Worm (Caenorhabditis elegans) whole organism, L4/young adult: ENCODE measurements around the gene Y54F10AR.2.
A peak's percentile ranks its signal among the peaks of the same experiment; 100 is the strongest.
"Not testable (repeated sequence)": the region's sequence is repeated elsewhere in the genome, so short reads cannot be mapped to it uniquely, and the experiment has no call there.

ENCODE experiments used
- W03F9.2 ChIP-seq: fragments of 150-350 bp; optimal IDR thresholded peaks from 2 replicates; lab custom pipeline; 2014; ENCODE audit warnings: missing biosample characterization, missing genetic modification characterization
- dao-5 ChIP-seq: sonication (generic microtip); optimal IDR thresholded peaks from 2 replicates; lab custom pipeline; 2016; ENCODE audit warnings: missing genotype, missing genetic modification characterization, moderate library complexity, missing compliant biosample characterization
- him-1 ChIP-seq: sonication (generic microtip); optimal IDR thresholded peaks from 2 replicates; lab custom pipeline; 2016; ENCODE audit warnings: missing genotype, missing genetic modification reagents, missing genetic modification characterization, missing compliant biosample characterization

Y54F10AR.2 gene

DNA sequence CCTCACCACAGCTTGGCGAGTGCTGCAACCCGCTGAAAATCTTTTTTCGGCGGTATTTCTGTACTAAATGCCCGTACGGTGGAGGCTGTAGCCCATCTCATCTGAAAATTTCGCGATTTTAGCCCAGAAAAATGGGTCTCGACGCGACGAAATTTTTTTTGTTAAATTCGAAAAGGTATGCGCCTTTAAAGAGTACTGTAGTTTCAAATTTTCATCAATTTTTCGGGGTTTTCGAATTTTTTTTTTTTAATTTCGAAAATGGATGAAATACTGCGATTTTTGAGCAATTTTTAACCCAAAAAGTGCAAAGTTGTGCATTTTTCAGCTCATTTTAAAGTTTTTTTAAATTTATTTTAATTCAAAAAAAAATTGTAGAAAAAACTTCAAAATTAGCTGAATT, at the start of gene Y54F10AR.2:
TSS of gene Y54F10AR.2 (minus strand) at position 101 of the 400 bp plus-strand sequence.
- no peak for TF ChIP-seq dao-5 (tag; lab: Kevin White, UChicago)
- TF ChIP-seq him-1 (tag; lab: Kevin White, UChicago) = no peak
- no peak for TF ChIP-seq W03F9.2 (tag; lab: Kevin White, UChicago)

DNA sequence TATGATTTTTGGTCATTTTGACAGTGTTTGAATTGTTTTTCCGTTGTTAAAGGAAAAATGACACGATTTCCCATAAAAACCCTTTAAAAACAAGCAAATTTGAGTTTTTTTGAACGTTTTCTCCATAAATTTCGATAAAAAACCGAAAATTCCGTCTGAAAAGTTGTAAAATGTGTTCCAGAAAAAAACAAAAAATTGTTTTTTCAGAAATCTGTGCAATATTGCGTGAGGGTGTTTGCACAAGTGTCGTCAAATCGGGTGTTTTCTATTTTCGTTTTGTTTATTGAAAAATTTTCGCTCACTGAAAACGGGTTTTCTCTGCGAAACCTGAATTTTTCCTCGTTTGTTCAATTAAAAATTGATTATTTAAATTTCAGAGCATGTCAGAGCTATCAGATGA, 48.2 kb upstream of the Y54F10AR.2 start, which contains the start of gene ppfr-4:
TSS of gene ppfr-4 (plus strand) at position 378 of the 400 bp plus-strand sequence.
- no peak for TF ChIP-seq W03F9.2 (tag; lab: Kevin White, UChicago)

DNA sequence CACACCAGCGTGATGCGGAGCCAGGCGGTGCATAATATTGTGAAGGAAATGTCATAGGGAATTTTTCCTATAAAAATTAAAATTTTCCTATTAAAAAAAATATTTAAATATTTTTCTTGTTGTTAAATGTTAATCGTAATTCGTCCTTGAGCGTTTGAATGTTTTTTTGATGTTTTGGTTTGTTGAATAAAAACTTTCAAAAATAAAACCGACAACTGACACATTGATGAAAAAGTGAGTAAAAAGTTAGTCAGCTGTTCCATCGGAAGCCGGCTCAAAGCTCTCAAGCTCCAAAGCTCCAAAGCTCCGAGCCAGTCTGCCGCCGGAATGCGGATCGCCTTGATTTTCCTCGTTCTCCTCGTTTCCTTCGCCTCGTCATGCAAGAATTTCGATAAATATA, 47.3 kb upstream of the Y54F10AR.2 start, which contains the start of gene Y71H2B.4:
TSS of gene Y71H2B.4 (plus strand) at position 301 of the 400 bp plus-strand sequence.
- no peak for TF ChIP-seq W03F9.2 (tag; lab: Kevin White, UChicago)
- no peak for TF ChIP-seq dao-5 (tag; lab: Kevin White, UChicago)
- no peak for TF ChIP-seq him-1 (tag; lab: Kevin White, UChicago)

DNA sequence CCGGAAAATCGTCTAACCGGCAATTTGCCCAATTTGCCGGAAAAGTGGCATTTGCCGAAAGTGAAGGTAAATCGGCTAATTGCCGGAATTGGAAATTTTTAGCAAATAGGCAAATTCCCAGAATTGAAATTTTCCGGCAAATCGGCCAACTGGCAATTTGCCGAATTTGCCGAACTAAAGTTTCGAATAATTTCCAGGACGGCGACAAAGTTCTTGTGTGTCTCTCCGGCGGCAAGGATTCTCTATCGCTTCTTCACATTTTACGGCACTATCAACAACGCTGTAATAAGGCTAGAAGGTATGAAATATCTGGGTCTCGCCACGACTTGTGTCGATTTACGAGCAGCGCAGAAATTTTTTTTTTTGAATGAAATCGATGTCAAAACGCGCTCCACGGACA, 44.9 kb upstream of the Y54F10AR.2 start:
- TF ChIP-seq dao-5 (tag; lab: Kevin White, UChicago) = no peak
- TF ChIP-seq W03F9.2 (tag; lab: Kevin White, UChicago) = no peak

DNA sequence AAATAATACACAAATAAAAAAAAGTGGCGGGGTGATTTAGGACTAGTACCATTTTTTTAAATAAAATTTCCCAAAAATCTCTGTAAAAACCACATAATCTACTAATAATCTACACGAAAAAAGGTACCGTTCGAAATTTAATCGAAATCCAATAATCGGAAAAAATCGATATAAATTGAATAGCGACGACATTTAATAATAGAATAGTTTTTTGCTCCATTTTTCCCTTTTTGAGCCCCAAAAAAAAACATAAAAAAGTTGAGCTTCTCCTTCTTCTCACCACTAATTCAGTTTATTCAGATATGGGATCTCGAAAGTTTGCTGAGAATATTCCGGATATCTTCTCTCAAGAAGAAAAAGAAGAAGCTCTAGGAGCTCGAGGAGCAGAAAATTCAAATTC, 36.4 kb upstream of the Y54F10AR.2 start, which contains the start of gene Y71H2B.5:
TSS of gene Y71H2B.5 (plus strand) at position 301 of the 400 bp plus-strand sequence.
- TF ChIP-seq dao-5, W03F9.2, him-1 (tag; lab: Kevin White, UChicago): not testable (repeated sequence)

DNA sequence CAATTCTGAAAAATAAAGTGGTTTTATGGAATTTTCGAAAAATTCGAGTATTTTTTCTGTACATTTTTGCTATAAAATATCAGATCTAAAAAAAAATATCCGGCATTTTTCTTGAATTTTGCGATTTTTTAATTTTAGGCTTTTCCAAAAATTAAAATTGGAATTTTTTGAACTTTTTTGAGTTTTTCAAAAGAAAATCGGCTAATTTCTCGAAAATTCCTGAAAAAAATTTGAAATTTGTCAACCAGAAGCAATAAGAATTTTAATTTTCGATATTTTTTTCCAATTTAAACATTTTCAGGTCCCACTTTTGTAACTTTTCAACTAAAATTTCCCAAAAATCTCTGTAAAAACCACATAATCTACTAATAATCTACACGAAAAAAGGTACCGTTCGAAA, 32.3 kb upstream of the Y54F10AR.2 start, which contains the start of gene Y71H2B.11:
TSS of gene Y71H2B.11 (plus strand) at position 301 of the 400 bp plus-strand sequence.
- TF ChIP-seq him-1 (tag; lab: Kevin White, UChicago) = no peak
- no peak for TF ChIP-seq W03F9.2 (tag; lab: Kevin White, UChicago)
- no peak for TF ChIP-seq dao-5 (tag; lab: Kevin White, UChicago)

DNA sequence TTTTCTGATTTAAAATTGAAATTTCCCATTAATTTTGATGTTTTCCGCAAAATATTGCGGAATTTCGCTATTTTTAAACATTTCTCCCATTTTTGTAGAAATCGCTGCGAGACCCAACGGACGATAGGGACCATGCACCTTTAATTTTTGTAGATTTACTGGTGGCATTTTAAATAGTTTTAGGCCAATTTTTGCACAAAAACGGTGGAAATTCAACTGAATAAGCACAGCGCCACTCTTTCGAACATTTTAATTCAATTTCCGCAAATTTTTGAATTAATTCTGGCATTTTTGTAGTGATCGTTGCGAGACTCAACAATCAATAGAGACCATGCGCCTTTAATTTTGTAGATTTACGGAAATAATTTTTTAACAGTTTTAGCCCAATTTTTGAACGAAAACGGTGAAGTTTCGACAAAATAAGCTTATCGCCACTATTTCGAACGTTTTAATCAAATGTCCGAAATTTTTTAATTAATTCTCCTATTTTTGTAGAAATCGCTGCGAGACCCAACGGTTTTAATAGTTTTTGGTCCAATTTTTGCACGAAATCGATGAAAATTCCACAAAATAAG, 27.2 kb upstream of the Y54F10AR.2 start:
- TF ChIP-seq W03F9.2 (tag; lab: Kevin White, UChicago) (no peak), him-1 (tag; lab: Kevin White, UChicago) (no peak), dao-5 (tag; lab: Kevin White, UChicago) (no peak)

DNA sequence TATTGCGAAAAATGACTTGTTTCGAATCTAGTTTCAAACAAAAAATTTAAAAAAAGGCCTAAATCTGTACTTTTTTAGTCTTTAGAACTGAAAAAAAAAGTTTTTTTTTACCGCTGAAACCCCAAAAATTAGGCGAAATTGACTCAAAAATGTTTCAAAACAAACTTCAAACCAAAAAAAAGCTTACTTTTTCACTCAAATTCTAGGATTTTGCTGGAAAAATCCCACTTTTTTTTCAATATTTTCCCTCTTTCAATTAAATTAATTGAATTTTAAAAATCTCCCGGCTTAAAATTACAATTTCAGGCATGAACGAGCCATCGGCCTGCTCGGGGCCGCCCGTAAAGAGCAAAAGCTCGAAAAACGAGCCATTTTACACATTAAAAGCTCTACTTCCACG, 26.4 kb upstream of the Y54F10AR.2 start, which contains the start of gene mdt-19:
TSS of gene mdt-19 (plus strand) at position 301 of the 400 bp plus-strand sequence.
- no peak for TF ChIP-seq W03F9.2 (tag; lab: Kevin White, UChicago)
- TF ChIP-seq dao-5 (tag; lab: Kevin White, UChicago) = no peak
- TF ChIP-seq him-1 (tag; lab: Kevin White, UChicago) = no peak

DNA sequence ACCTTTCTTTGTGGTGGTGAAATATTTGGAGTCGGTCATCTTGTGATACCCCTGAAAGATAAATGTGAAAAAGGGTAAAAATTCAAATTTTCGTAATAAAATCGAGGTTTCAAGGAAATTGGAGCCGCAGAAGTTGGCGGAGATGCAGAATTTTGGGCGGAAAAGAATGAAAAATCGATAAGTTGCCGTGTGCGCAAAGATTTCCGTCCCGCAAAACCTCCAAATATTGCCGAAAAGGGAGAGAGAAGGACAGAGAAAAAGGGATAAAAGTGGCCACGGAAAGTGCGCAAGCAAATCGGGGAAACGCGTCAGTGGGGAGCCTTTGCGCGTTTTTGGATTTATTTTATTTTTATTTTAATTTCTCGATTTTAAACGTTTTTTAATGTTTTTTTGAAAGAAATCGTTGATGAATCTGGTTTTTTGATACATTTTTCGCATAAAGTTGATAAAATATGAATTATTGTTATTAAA, 25.7 kb upstream of the Y54F10AR.2 start, which contains the start of gene apb-1:
TSS of gene apb-1 (minus strand) at position 51 of the 471 bp plus-strand sequence.
- TF ChIP-seq dao-5 (tag; lab: Kevin White, UChicago) (no peak), him-1 (tag; lab: Kevin White, UChicago) (peak; percentile 87), W03F9.2 (tag; lab: Kevin White, UChicago) (peak; percentile 94)

DNA sequence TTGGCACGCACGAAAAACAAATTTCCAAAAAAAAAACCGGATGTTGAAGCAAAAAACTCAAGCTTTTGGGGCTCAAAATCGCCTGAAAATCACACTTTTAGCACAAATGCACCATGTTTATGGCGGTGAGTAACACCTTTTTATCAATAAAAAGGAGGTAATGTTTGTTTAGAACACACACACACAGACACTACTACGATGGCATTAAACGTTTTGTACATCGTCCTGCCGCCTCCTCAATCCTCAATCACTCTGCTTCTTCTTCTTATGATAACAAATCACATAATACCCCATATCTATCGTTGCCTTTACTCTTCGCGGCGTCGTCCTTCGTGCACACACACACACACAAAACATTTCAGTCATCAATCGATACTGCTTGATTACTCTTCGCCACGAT, 14.8 kb upstream of the Y54F10AR.2 start, which contains the start of gene gpa-17:
TSS of gene gpa-17 (plus strand) at position 363 of the 400 bp plus-strand sequence.
- TF ChIP-seq dao-5 (tag; lab: Kevin White, UChicago) (no peak), him-1 (tag; lab: Kevin White, UChicago) (no peak), W03F9.2 (tag; lab: Kevin White, UChicago) (no peak)

DNA sequence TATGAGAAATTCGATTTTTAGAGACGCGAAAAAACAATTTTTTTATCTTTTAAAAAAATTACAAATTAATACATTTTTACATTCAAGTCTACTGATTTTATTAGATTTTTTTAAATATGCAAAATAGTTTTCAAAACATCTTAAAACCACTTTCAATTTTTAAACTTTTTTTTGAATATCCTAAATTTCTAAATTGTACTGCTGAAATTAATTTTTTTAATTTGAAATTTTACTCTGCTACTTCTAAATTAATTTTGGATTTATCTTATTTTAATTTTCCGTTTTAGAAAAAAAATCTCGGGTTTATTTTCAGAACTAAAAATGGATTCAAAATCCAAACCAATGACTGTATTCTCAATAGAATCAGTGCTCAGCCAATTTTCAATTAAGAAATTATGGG, 7.6 kb upstream of the Y54F10AR.2 start, which contains the start of gene Y71H2B.8:
TSS of gene Y71H2B.8 (plus strand) at position 301 of the 400 bp plus-strand sequence.
- TF ChIP-seq W03F9.2 (tag; lab: Kevin White, UChicago) = no peak

DNA sequence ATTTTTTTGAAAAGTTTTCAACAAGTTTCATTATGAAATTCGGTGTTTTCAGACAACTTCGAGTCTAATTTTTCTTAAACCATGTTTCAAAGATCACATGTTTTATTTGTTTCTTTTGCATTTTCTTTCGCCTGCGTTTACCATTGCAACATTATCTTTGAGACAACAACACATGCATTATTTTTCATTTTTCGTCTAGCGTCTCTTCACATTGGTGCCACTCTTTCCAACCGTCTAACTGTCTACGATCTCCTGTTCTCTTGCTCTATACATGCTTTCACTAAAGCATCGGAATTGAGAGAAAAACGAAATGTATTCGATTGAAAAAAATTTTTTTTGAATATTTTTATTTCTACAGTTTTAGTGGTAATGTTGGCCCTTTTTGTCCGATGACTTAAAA, 7.2 kb upstream of the Y54F10AR.2 start:
- TF ChIP-seq dao-5 (tag; lab: Kevin White, UChicago) (no peak), W03F9.2 (tag; lab: Kevin White, UChicago) (no peak), him-1 (tag; lab: Kevin White, UChicago) (no peak)

DNA sequence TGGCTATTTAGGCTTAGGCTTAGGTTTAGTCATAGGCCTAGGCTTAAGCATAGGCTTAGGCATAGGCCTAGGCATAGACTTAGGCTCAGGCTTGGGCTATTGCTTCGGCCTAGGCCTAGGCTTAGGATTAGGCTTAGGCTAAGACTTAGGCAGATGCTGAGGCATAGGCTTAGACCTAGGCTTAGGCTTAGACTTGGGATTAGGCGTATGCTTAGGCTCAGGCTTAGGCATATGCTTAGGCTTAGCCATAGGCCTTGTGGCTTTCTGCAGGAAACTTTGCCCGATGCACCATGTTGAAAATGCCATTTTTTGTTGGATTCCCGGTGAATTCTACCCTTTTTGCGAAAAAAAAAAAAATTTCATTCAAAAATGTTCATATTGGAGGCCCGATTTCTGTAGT, 6.6 kb upstream of the Y54F10AR.2 start:
- TF ChIP-seq him-1 (tag; lab: Kevin White, UChicago) (no peak), W03F9.2 (tag; lab: Kevin White, UChicago) (no peak), dao-5 (tag; lab: Kevin White, UChicago) (no peak)
